Worm (Caenorhabditis elegans): Measurements from ENCODE around the gene srr-1.

DNA sequence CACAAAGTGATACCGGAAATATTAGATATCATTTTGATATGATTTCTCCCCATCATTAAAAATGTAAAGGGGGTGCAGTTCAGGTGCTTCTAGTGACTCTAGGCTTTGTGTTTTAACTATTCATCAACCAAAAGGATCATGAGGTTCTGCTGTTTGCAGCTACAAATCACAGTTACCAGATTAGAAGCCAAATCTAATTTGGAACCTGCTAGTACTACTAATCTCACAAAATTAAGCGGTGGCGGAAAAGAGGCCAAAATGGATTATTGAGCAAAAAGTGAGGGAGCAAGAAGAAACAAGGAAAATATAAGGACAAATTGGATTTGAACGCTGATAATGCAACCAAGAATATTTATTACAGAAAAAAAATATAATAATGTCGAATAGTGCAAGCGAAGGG lies 20.6 kb upstream of the srr-1 start:
- no peak for TF ChIP-seq ceh-34 (tag; optimal IDR thresholded peaks at IDR 0.05)
- no peak for TF ChIP-seq tbx-2 (tag; optimal IDR thresholded peaks at IDR 0.05)
- no peak for TF ChIP-seq nhr-11 (tag; optimal IDR thresholded peaks at IDR 0.05)
- TF ChIP-seq sox-2 (GFP tag; IDR thresholded peaks at IDR 0.05), result no peak
- no peak for TF ChIP-seq madf-2 (tag; optimal IDR thresholded peaks at IDR 0.05)
- no peak for TF ChIP-seq pag-3 (tag; optimal IDR thresholded peaks at IDR 0.05; ENCODE audit: borderline replicate concordance)
- TF ChIP-seq K09A11.1 (tag; optimal IDR thresholded peaks at IDR 0.05; ENCODE audit: insufficient read depth), result no peak
